Fruit fly (Drosophila melanogaster): ENCODE measurements around the gene Rubicon.
A peak's percentile ranks its signal among the peaks of the same experiment; 100 is the strongest.

The Rubicon gene

DNA sequence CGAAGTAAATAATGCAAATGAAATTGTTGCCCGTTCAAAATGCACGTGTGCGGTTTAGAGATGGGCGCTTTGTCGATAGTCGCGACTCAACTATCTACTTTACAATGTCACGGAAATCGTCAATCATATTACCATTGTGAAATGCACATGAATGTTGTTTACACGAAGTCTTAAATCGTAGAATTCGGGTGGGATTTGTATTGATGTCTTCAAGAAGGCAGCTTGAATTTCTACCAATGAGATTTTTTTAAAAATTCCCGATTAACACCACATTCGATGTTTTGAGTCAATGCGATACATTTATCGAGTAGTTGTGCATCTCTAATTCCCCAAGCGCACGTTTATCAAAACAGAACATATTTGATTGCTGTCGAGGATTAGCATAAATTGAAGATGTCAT, 43.4 kb downstream of the Rubicon start, which contains the start of gene CG1789 (continued):
- TF ChIP-seq CG34422 (GFP tag; IDR thresholded peaks at IDR 0.05) = no peak
- TF ChIP-seq ind (GFP tag; optimal IDR thresholded peaks at IDR 0.05) = peak; percentile 9
- peak; percentile 46 for TF ChIP-seq HmgD (GFP tag; optimal IDR thresholded peaks at IDR 0.05)
- peak; percentile 49 for TF ChIP-seq CG3847 (GFP tag; IDR thresholded peaks at IDR 0.05)
- TF ChIP-seq Opbp (GFP tag; IDR thresholded peaks at IDR 0.05; ENCODE audit: partially characterized antibody) = peak; percentile 78; the same call in 2 of the 3 replicates
- peak; percentile 10 for TF ChIP-seq zfh2 (GFP tag; optimal IDR thresholded peaks at IDR 0.05)
- TF ChIP-seq hth (optimal IDR thresholded peaks at IDR 0.05) = no peak
- no peak for TF ChIP-seq lab (GFP tag; optimal IDR thresholded peaks at IDR 0.05)
- no peak for TF ChIP-seq CG1529 (GFP tag; optimal IDR thresholded peaks at IDR 0.05)
- TF ChIP-seq grau (tag; optimal IDR thresholded peaks at IDR 0.05) = peak; percentile 30
- no peak for TF ChIP-seq Hmr (GFP tag; optimal IDR thresholded peaks at IDR 0.05)
- TF ChIP-seq ac (GFP tag; optimal IDR thresholded peaks at IDR 0.05) = no peak
- 0 out of 2 replicates have a peak, but pooled peaks have one; percentile 11 for TF ChIP-seq seq (GFP tag; IDR thresholded peaks at IDR 0.05)
- TF ChIP-seq Med (GFP tag) = peak; percentile 78
- TF ChIP-seq CG9797 (GFP tag; optimal IDR thresholded peaks at IDR 0.05) = peak; percentile 40
- TF ChIP-seq Ets65A (GFP tag) = no peak
- no peak for TF ChIP-seq danr (GFP tag; IDR thresholded peaks at IDR 0.05)
- no peak for TF ChIP-seq slou (GFP tag; optimal IDR thresholded peaks at IDR 0.05)
- no peak for TF ChIP-seq trh (GFP tag; optimal IDR thresholded peaks at IDR 0.05)
- peak; percentile 64 for TF ChIP-seq lilli (GFP tag; optimal IDR thresholded peaks at IDR 0.05)
- no peak for TF ChIP-seq Elba2 (GFP tag; optimal IDR thresholded peaks at IDR 0.05)
- no peak for TF ChIP-seq gce (GFP tag; IDR thresholded peaks at IDR 0.05)
- no peak for TF ChIP-seq tap (tag; optimal IDR thresholded peaks at IDR 0.05)
- TF ChIP-seq gem (tag; optimal IDR thresholded peaks at IDR 0.05) = peak; percentile 28
- TF ChIP-seq CG4820 (GFP tag; optimal IDR thresholded peaks at IDR 0.05) = no peak
- TF ChIP-seq eve (GFP tag; optimal IDR thresholded peaks at IDR 0.05) = no peak
- TF ChIP-seq CG2712 (tag; optimal IDR thresholded peaks at IDR 0.05) = peak; percentile 26
- TF ChIP-seq sr (GFP tag; IDR thresholded peaks at IDR 0.05) = no peak
- no peak for TF ChIP-seq HHEX (GFP tag; optimal IDR thresholded peaks at IDR 0.05)
- TF ChIP-seq mld (GFP tag; IDR thresholded peaks at IDR 0.05; ENCODE audit: partially characterized antibody) = peak; percentile 69; the same call in 1 of the 3 replicates
- TF ChIP-seq CG13424 (tag; optimal IDR thresholded peaks at IDR 0.05) = peak; percentile 29
- no peak for TF ChIP-seq ssp (GFP tag; IDR thresholded peaks at IDR 0.05)
- TF ChIP-seq Dip3 (GFP tag; optimal IDR thresholded peaks at IDR 0.05) = no peak
- TF ChIP-seq org-1 (GFP tag; optimal IDR thresholded peaks at IDR 0.05) = no peak
- TF ChIP-seq row (GFP tag; IDR thresholded peaks at IDR 0.05) = peak; percentile 86
- no peak for TF ChIP-seq ewg (GFP tag; optimal IDR thresholded peaks at IDR 0.05)
- TF ChIP-seq CG3407 (GFP tag; optimal IDR thresholded peaks at IDR 0.05) = no peak
- TF ChIP-seq CoRest (tag; optimal IDR thresholded peaks at IDR 0.05) = peak; percentile 33
- TF ChIP-seq Atf3 (GFP tag; optimal IDR thresholded peaks at IDR 0.05) = no peak
- no peak for TF ChIP-seq emc (GFP tag; optimal IDR thresholded peaks at IDR 0.05)
- 0 out of 3 replicates have a peak, but pooled peaks have one; percentile 28 for TF ChIP-seq CG17361 (GFP tag; IDR thresholded peaks at IDR 0.05)
- peak; percentile 83 for TF ChIP-seq bbx (GFP tag; IDR thresholded peaks at IDR 0.05; ENCODE audit: partially characterized antibody)
- TF ChIP-seq btn (GFP tag; optimal IDR thresholded peaks at IDR 0.05) = peak; percentile 1
- no peak for TF ChIP-seq CG1602 (GFP tag; optimal IDR thresholded peaks at IDR 0.05)
- peak; percentile 37 for TF ChIP-seq Ets97D (GFP tag; optimal IDR thresholded peaks at IDR 0.05)
- TF ChIP-seq E2f1 (GFP tag; IDR thresholded peaks at IDR 0.05) = no peak
- no peak for TF ChIP-seq CG17328 (GFP tag; IDR thresholded peaks at IDR 0.05)
- TF ChIP-seq eyg (GFP tag; optimal IDR thresholded peaks at IDR 0.05) = no peak
- TF ChIP-seq CG8089 (GFP tag; optimal IDR thresholded peaks at IDR 0.05) = no peak
- TF ChIP-seq D19B (GFP tag; optimal IDR thresholded peaks at IDR 0.05) = no peak
- TF ChIP-seq CG13123 (GFP tag; optimal IDR thresholded peaks at IDR 0.05) = peak; percentile 7
- peak; percentile 61 for TF ChIP-seq CG1603 (tag; optimal IDR thresholded peaks at IDR 0.05)
- no peak for TF ChIP-seq Atf-2 (GFP tag; optimal IDR thresholded peaks at IDR 0.05)
